Fruit fly (Drosophila melanogaster) whole organism, embryonic: ENCODE measurements around the gene r-cup.

ENCODE experiments used
- Neu2 ChIP-seq: fragments of 200-800 bp; sonication (Bioruptor generic); optimal IDR thresholded peaks from 3 replicates; lab custom pipeline; 2016; ENCODE audit warnings: missing biosample characterization, missing genetic modification characterization, borderline replicate concordance
- Optix ChIP-seq: fragments of 200-800 bp; sonication (Bioruptor generic); IDR thresholded peaks from 3 replicates; pipeline ENCODE4 v1.3.6; 2022; ENCODE audit warnings: missing biosample characterization, missing genetic modification characterization
- dati ChIP-seq: fragments of 200-800 bp; sonication (Bioruptor generic); IDR thresholded peaks from 2 replicates; pipeline ENCODE4 v1.3.6; 2022; ENCODE audit warnings: missing biosample characterization, missing genetic modification characterization

dm6 chrX:20984386-20984785 is 41.3 kb downstream of the r-cup start, which contains the start of gene CG11666:
- TF ChIP-seq Neu2 (GFP tag; lab: Kevin White, UChicago) (no peak), dati (GFP tag; lab: Robert Waterston, UW) (no peak), Optix (GFP tag; lab: Robert Waterston, UW) (no peak)
